Worm (Caenorhabditis elegans) whole organism, L4/young adult: ENCODE results near the gene F52H2.5.

Experiments used
- W03F9.2 ChIP-seq: fragments of 150-350 bp; optimal IDR thresholded peaks from 2 replicates; lab custom pipeline; 2014; ENCODE audit warnings: missing biosample characterization, missing genetic modification characterization
- dao-5 ChIP-seq: sonication (generic microtip); optimal IDR thresholded peaks from 2 replicates; lab custom pipeline; 2016; ENCODE audit warnings: missing genotype, missing genetic modification characterization, moderate library complexity, missing compliant biosample characterization
- him-1 ChIP-seq: sonication (generic microtip); optimal IDR thresholded peaks from 2 replicates; lab custom pipeline; 2016; ENCODE audit warnings: missing genotype, missing genetic modification reagents, missing genetic modification characterization, missing compliant biosample characterization

DNA sequence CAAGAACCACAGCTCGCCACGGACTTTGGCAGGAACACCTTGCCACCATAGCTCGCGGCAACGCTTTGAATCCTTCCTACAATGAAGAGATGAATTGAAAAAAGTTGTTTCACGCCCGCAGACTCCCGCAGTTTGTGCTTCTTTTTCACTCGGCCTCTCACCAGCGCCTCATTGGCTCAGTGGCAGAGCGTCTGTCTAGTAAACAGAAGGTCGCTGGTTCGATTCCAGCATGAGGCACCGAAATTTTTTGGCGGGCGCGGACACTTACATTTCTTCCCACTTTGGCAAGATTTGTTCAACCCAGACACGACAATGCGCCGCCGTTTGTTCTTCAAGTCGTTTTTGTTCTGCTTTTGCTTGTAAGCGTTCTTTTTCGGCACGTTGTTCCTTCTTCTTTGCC lies 32.0 kb downstream of the F52H2.5 start:
- TF ChIP-seq him-1 (peak; percentile 45), dao-5 (tag; lab: Kevin White, UChicago) (peak; percentile 12), W03F9.2 (tag; lab: Kevin White, UChicago) (no peak)
